Worm (Caenorhabditis elegans): Measurements from ENCODE around the gene swsn-6.

DNA sequence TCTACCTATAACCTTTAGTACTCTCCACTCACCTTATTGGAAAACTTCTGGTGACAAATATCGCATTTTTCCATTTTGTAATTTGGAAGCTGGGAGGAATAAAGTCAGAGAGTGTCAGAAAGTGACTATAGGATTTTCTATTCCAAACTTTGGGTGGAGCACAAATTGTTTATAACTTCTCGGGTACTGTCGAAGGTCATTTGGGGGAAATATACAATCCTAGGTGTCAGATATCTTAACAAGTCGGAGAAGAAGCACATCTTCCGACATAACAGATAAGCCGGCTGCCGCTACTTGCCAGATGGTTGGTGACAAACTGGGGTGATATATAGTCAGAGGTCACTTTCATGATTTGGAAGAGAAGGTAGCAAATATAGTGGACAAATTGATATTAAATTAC lies 24.3 kb downstream of the swsn-6 start, which contains the start of gene ehn-3:
- no peak for TF ChIP-seq klf-2 (GFP tag; conservative IDR thresholded peaks at IDR 0.05)
- no peak for TF ChIP-seq cog-1 (tag; optimal IDR thresholded peaks at IDR 0.05)
- no peak for TF ChIP-seq flt-1 (GFP tag; IDR thresholded peaks at IDR 0.05)
- no peak for TF ChIP-seq tab-1 (GFP tag; IDR thresholded peaks at IDR 0.05)
- no peak for TF ChIP-seq med-1 (GFP tag; optimal IDR thresholded peaks at IDR 0.05; ENCODE audit: insufficient read depth)

Data from whole organism, midembryonic.